Fruit fly (Drosophila melanogaster): ENCODE measurements around the gene CG34155.

Gene CG34155

DNA sequence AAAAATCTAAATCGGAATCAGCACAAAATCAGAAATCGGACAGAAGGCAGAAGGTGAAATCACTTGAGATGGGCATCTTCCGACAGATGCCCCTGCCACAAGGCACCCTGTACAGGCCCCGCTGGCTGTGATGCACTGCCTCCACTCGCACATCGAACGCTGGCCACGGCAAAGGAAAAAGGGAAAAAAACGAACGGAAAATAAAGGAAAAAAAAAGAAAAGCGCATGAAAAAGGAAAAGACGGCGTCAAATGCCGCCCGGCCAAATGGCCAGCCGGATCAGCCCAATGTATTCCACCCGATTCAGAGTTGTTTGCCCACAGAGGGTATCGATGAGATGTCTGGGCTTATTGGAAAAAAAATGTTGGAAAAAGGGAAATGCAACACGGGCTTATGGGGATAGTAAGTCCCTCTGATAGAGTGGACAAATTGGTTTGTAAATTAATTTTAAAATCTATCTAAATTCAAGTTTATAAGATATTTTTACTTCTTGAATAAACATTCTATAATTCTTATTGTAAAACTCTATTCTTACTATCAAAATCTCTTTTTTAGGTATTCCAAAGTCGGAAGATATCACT, 28.8 kb downstream of the CG34155 start:
- TF ChIP-seq CTCF (optimal IDR thresholded peaks at IDR 0.05) (no peak), CG8478 (optimal IDR thresholded peaks at IDR 0.05) (no peak)

DNA sequence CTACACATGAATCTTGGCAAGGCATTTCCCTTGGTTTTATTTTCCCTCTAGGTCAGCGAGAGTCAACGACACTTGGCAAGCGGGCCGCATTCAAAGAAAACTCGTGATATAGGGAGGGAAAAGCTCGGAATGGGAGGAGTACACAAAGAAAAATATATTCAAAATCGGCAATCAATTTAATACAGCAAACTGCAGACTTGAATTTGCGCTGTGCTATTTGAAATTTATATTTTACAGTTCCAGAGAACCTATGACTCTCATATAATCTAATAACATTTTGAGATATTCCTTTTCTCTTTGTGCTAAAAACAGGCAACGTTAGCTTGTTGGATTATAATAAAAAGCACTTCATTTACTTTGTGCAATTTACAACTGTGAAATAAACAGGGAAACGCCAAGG, 30.4 kb downstream of the CG34155 start:
- TF ChIP-seq CTCF (optimal IDR thresholded peaks at IDR 0.05) (no peak), CG8478 (optimal IDR thresholded peaks at IDR 0.05) (no peak)

DNA sequence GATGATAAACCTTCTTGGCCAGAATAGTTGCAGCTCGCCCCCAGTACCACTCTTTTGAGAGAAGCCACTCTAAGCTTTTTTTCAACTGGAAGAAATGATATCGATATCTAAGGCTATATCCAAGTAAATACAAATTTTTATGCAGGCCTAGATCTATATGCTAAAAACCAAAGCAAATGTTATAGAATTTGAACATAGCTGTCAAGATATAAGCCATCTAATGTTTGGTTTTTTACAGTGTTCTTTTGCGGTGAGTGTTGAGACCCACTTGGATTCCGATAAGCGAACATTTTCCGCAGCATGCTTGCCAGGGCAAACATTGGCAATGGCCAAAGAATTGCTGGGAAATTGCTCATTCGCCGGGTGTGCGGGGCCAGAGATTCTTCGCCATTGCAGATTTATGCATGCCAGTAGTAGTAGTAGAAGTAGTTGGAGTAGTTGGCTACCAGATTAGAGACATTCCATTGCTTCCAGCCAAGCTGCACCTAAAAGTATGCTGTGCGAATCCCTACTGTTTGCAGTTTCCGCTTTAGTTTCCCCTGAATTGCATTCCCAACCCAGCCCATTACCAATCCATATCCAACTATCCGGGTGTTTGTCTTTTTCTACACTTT, 31.2 kb downstream of the CG34155 start:
- TF ChIP-seq CTCF (optimal IDR thresholded peaks at IDR 0.05) (no peak), CG8478 (optimal IDR thresholded peaks at IDR 0.05) (no peak)

DNA sequence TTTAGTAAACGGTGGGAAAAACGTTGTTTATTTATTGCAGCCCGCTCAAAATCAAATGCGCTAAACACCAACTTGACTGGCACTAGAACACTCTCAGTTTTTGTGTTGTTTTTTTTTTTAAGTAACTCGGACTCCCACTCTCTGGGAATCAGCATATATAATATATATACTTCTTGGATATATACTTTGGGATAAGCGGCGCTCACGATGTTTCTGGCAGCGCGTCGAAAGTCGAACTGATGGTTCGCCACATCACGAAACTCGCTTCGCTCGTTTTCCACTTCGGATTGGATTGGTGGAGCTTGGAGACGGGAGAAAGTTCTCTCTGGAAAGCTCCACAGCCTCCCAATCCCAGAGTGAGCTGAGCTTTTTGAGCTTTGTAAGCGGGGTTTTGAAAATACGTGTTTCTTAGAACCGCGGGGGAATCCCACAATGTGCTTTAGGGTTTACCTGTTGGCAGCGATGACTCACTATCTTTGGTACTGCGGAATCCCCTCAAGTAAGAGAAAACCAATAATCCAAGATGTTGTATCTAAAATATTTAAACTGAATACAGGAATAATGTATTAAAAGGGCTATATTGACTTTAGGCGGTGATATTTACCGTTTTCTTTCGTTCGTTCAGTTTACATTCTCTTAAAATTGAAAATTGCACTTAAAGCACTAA, 33.1 kb downstream of the CG34155 start, which contains the start of gene jdp:
TSS of gene jdp (minus strand) at position 239 of the 667 bp plus-strand sequence.
- no peak for TF ChIP-seq CTCF (optimal IDR thresholded peaks at IDR 0.05)
- no peak for TF ChIP-seq CG8478 (optimal IDR thresholded peaks at IDR 0.05)

DNA sequence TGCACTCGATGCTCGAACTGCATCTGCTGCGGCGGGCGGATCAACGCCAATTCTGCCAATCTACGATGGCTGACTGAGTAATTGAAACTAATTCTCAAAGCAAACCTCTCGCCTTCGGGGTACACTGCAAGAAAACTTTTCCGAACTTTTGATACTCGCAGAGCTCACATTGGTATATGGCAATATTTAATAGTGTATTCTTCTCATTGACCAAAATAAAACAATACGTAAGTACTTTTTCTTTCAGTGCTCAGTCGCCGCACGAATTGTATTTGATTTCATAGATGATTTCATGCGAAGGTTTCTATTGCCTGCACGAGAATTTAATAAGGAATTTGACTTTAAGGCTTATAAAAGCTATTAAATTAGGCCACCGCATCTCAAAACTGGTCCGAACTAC, 34.4 kb downstream of the CG34155 start:
- TF ChIP-seq CG8478 (optimal IDR thresholded peaks at IDR 0.05) (no peak), CTCF (optimal IDR thresholded peaks at IDR 0.05) (no peak)

DNA sequence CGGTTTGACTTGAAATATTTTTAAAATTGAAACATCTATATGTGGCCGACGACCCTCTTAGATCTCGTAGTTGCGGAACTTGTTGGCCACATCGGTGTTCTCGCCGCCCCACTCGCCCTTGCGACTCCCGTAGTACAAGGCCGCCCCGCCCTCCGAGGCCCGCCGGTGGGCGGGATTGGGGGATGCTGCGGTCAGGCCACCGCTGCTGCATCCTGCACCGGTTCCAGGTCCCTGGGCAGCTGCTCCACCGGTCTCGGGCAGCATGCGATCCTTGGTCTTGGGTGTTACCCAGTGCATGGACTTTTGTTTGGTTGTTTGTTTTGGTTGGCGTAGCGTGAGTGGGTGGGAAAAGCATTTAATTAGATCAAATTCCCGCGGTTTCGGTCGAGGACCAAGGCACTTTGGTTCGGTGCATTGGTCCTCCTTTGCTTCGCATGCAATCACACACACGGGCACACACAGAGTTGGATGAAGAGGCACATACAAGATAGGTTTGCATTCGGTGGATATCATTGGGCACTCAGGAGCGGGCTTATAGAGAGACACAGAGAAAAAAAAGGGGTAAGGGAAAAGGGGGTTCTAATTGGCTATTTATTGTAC, 41.6 kb downstream of the CG34155 start:
- TF ChIP-seq CTCF (optimal IDR thresholded peaks at IDR 0.05) (no peak), CG8478 (optimal IDR thresholded peaks at IDR 0.05) (no peak)

DNA sequence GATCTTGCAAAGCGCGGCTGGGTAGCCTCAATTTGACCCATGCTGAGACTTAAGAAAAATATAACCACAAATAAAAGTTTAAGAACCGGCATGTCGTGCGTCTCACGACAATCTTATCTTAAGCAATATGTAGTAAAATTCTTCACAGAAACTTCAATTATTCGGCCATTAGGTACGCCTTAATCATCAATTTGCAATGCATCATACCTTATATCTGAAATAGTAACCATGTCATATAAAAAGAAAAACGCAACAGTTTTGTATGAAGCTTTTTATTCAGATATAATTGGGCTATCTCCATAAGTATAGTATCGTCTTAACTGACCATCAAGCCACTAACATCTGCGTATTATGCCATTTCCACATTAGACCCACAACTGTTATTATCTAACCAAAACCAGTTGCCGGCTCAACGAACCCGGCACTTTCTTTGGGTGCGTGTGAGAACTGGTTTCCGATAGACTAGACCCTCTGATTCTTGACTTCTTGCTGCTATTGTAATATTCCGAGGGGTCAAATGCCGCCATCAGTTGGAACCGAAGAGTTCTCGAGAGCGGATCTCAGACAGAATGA, 45.7 kb downstream of the CG34155 start, which contains the start of the genes CG31524 and CG9698:
TSS of gene CG31524 (minus strand) at position 101 of the 573 bp plus-strand sequence.
TSS of gene CG9698 (plus strand) at position 523 of the 573 bp plus-strand sequence.
- TF ChIP-seq CTCF (optimal IDR thresholded peaks at IDR 0.05) = no peak
- no peak for TF ChIP-seq CG8478 (optimal IDR thresholded peaks at IDR 0.05)

DNA sequence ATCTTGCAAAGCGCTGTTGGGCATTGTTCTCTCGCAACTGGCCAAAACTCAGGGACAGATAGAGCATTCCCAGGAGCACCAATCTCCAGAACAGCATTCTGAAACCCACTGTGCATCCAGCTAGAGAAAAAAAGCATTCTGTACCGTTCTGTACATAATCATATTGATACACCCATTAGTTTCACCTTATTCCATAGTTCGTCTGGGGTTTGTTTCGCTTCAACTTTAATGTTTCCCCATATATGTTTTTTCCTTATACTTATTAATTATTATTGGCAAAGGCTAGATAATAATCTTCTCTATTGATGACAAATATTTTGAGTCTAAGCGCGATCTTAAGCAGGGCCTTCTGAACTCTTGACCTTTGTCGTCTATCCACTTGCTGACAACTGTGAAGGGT, 47.9 kb downstream of the CG34155 start, which contains the start of gene PH4alphaNE2:
TSS of gene PH4alphaNE2 (minus strand) at position 101 of the 400 bp plus-strand sequence.
- TF ChIP-seq CTCF (optimal IDR thresholded peaks at IDR 0.05) = no peak

DNA sequence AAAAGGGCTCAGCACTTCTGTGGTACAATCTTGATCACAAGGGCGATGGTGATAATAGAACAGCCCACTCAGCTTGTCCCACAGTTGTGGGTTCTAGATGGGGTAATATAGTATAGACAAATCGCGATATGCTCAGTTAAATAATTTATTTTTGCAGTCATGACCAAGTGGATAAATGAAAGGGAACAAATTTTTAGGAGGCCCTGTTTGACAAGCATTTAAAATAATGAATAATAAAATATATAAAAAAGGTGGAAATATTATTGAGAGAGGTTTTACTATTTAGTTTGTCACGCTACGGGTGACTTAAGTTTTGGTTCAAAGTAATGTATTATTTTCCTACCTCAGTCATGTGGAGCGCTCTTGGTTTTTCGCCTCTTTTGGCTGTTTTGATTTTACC, 52.3 kb downstream of the CG34155 start, which contains the start of gene CG34041:
TSS of gene CG34041 (plus strand) at position 301 of the 400 bp plus-strand sequence.
- TF ChIP-seq CG8478 (optimal IDR thresholded peaks at IDR 0.05) = no peak
- no peak for TF ChIP-seq CTCF (optimal IDR thresholded peaks at IDR 0.05)

DNA sequence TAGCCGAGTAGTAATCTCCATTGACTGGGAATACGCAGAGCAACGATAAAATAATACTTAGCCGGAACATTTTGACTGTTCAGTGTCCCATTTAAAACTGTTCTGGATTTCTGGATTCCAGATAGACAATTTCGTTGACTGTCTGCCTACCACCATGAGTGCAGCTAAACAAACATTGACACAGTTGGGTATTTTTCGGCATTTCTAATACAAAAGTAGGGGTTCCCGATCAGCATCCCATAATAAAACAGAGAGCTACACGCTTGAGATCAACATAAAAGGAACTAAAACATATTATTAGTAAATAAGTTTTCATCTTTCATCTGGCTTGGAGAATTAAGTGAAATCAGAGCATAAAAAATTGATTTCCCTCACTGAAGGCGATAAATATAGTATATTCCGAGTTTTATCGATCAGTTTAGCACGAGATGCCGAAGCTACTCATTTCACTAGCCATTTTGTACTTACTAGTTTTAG, 54.4 kb downstream of the CG34155 start, which contains the start of the genes PH4alphaSG1 and CG15539:
TSS of gene PH4alphaSG1 (minus strand) at position 101 of the 477 bp plus-strand sequence.
TSS of gene CG15539 (plus strand) at position 427 of the 477 bp plus-strand sequence.
- TF ChIP-seq CG8478 (optimal IDR thresholded peaks at IDR 0.05) = no peak
- no peak for TF ChIP-seq CTCF (optimal IDR thresholded peaks at IDR 0.05)

All from S2 (cell line).